Fruit fly (Drosophila melanogaster): Measurements from ENCODE around the gene slmb.

DNA sequence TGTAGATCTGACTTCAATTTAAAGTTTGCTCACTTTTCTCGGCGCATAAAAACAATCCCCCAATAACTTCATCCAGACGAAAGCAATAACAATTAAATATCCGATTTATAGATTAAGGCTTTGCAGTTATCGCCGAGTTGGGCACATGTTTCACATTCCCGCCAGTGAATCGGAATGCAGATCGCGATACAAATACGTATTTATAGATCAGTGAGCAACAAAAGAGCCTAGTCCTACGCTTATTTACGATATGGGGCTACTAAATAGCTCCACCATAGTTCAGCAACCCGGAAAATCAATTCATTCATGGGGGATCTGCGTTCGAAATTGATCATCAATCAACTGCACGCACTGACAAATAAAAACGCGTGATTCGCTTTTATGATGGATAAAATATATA lies 35.2 kb downstream of the slmb start:
- TF ChIP-seq CG33017 (tag; optimal IDR thresholded peaks at IDR 0.05) (no peak), bab1 (GFP tag; optimal IDR thresholded peaks at IDR 0.05) (no peak)
